Worm (Caenorhabditis elegans) whole organism, young adult: ENCODE results near the gene F07F6.8.

ENCODE experiments used
- F52B5.7 ChIP-seq: sonication (generic microtip); optimal IDR thresholded peaks from 2 replicates; lab custom pipeline; 2016; ENCODE audit warnings: mild to moderate bottlenecking, missing genetic modification characterization, missing compliant biosample characterization
- dpl-1 ChIP-seq: fragments of 150-350 bp; optimal IDR thresholded peaks from 2 replicates; lab custom pipeline; 2014; ENCODE audit warnings: missing biosample characterization, missing genetic modification reagents, missing genetic modification characterization
- hmg-1.2 ChIP-seq: fragments of 200-800 bp; sonication (Bioruptor generic); IDR thresholded peaks from 2 replicates; pipeline ENCODE4 v1.3.6; 2022; ENCODE audit warnings: missing genetic modification reagents, missing genetic modification characterization, missing compliant biosample characterization
- mes-4 ChIP-seq: sonication (generic microtip); optimal IDR thresholded peaks from 2 replicates; lab custom pipeline; 2016; ENCODE audit warnings: missing genotype, missing genetic modification characterization, missing compliant biosample characterization
- snpc-3.4 ChIP-seq: sonication (generic microtip); optimal IDR thresholded peaks from 2 replicates; lab custom pipeline; 2017; ENCODE audit warnings: missing genetic modification characterization, mild to moderate bottlenecking, missing compliant biosample characterization, antibody characterized with exemption, moderate library complexity, missing genotype, missing genetic modification reagents
- tbx-9 ChIP-seq: sonication (generic microtip); optimal IDR thresholded peaks from 2 replicates; lab custom pipeline; 2016; ENCODE audit warnings: borderline replicate concordance, missing genetic modification characterization, inconsistent platforms, missing compliant biosample characterization
- unc-130 ChIP-seq: sonication (generic microtip); optimal IDR thresholded peaks from 2 replicates; lab custom pipeline; 2016; ENCODE audit warnings: missing genetic modification reagents, missing genetic modification characterization, missing compliant biosample characterization
- unc-62 ChIP-seq: fragments of 150-350 bp; optimal IDR thresholded peaks from 2 replicates; lab custom pipeline; 2014; ENCODE audit warnings: missing biosample characterization, missing genetic modification reagents, missing genetic modification characterization
- ztf-22 ChIP-seq: fragments of 200-800 bp; sonication (Bioruptor generic); optimal IDR thresholded peaks from 2 replicates; lab custom pipeline; 2018; ENCODE audit warnings: mild to moderate bottlenecking, missing genetic modification characterization, moderate library complexity, missing compliant biosample characterization
- ztf-26 ChIP-seq: sonication (generic microtip); optimal IDR thresholded peaks from 2 replicates; lab custom pipeline; 2017; ENCODE audit warnings: missing genetic modification characterization, missing compliant biosample characterization

- no peak for TF ChIP-seq ztf-22 (GFP tag; lab: Kevin White, UChicago)
- TF ChIP-seq F52B5.7, result no peak
- TF ChIP-seq unc-130 (GFP tag; lab: Kevin White, UChicago), result no peak
- peak; percentile 40 for TF ChIP-seq snpc-3.4 (tag; lab: Kevin White, UChicago)
- TF ChIP-seq hmg-1.2 (GFP tag; lab: Robert Waterston, UW), result peak; percentile 43; the same call in 1 of the 2 replicates
- TF ChIP-seq unc-62 (GFP tag; lab: Kevin White, UChicago), result no peak
- TF ChIP-seq dpl-1, result peak; percentile 92
- TF ChIP-seq tbx-9 (tag; lab: Kevin White, UChicago), result no peak
- TF ChIP-seq ztf-26 (tag; lab: Kevin White, UChicago), result peak; percentile 9
- no peak for TF ChIP-seq mes-4 (tag; lab: Kevin White, UChicago)
Measured at ce11 chrII:5389831-5390323, 35.7 kb downstream of the F07F6.8 start, which contains the start of gene ndx-6.
